Fruit fly (Drosophila melanogaster): ENCODE results near the gene orb2.
A peak's percentile ranks its signal among the peaks of the same experiment; 100 is the strongest.

Gene orb2

dm6 chr3L:8978678-8979413 is 24.6 kb upstream of the orb2 start (continued):
- no peak for TF ChIP-seq sqz (GFP tag; optimal IDR thresholded peaks at IDR 0.05)
- TF ChIP-seq Hey (tag; optimal IDR thresholded peaks at IDR 0.05), result no peak
- TF ChIP-seq Ravus (GFP tag; IDR thresholded peaks at IDR 0.05), result no peak
- TF ChIP-seq sna (GFP tag; IDR thresholded peaks at IDR 0.05; ENCODE audit: partially characterized antibody), result 0 out of 2 replicates have a peak, but pooled peaks have one; percentile 51
- TF ChIP-seq CG2875 (GFP tag; optimal IDR thresholded peaks at IDR 0.05), result no peak
- no peak; the same call in 2 of the 3 replicates for TF ChIP-seq CG14050 (GFP tag; IDR thresholded peaks at IDR 0.05)
- TF ChIP-seq ro (GFP tag; IDR thresholded peaks at IDR 0.05), result no peak
- TF ChIP-seq CG7745 (tag; optimal IDR thresholded peaks at IDR 0.05), result no peak
- no peak for TF ChIP-seq Sry-β (GFP tag; optimal IDR thresholded peaks at IDR 0.05)
- TF ChIP-seq CrebB (tag; optimal IDR thresholded peaks at IDR 0.05), result peak; percentile 32
- TF ChIP-seq Bteb2 (GFP tag; optimal IDR thresholded peaks at IDR 0.05), result no peak
- no peak for TF ChIP-seq HHEX (GFP tag; optimal IDR thresholded peaks at IDR 0.05)
- no peak for TF ChIP-seq onecut (GFP tag; IDR thresholded peaks at IDR 0.05)
- peak; percentile 76 for TF ChIP-seq CG13287 (GFP tag; IDR thresholded peaks at IDR 0.05; ENCODE audit: partially characterized antibody)
- TF ChIP-seq zfh2 (GFP tag; optimal IDR thresholded peaks at IDR 0.05), result no peak
- TF ChIP-seq Stat92E (GFP tag; optimal IDR thresholded peaks at IDR 0.05), result no peak
- peak; percentile 47 for TF ChIP-seq CG34376 (GFP tag; optimal IDR thresholded peaks at IDR 0.05)
- TF ChIP-seq tx (GFP tag; optimal IDR thresholded peaks at IDR 0.05), result no peak
- no peak for TF ChIP-seq jigr1 (GFP tag; IDR thresholded peaks at IDR 0.05)
- TF ChIP-seq nom (GFP tag; optimal IDR thresholded peaks at IDR 0.05), result no peak
- no peak for TF ChIP-seq HmgZ (tag; optimal IDR thresholded peaks at IDR 0.05)
- no peak for TF ChIP-seq CG7963 (GFP tag; IDR thresholded peaks at IDR 0.05; ENCODE audit: partially characterized antibody)
- 0 out of 2 replicates have a peak, but pooled peaks have one; percentile 16 for TF ChIP-seq CG4404 (GFP tag; IDR thresholded peaks at IDR 0.05)
- TF ChIP-seq jumu (GFP tag; optimal IDR thresholded peaks at IDR 0.05), result no peak
- TF ChIP-seq cato (GFP tag; optimal IDR thresholded peaks at IDR 0.05; ENCODE audit: borderline replicate concordance), result no peak
- no peak for TF ChIP-seq bbx (GFP tag; IDR thresholded peaks at IDR 0.05; ENCODE audit: partially characterized antibody)
- TF ChIP-seq CG31388 (GFP tag; optimal IDR thresholded peaks at IDR 0.05), result no peak
- no peak for TF ChIP-seq CG6272 (GFP tag; IDR thresholded peaks at IDR 0.05)
- no peak for TF ChIP-seq CG13624 (GFP tag; optimal IDR thresholded peaks at IDR 0.05)
- TF ChIP-seq CG10274 (GFP tag; optimal IDR thresholded peaks at IDR 0.05), result no peak
- no peak; the same call in 1 of the 2 replicates for TF ChIP-seq ara (GFP tag; IDR thresholded peaks at IDR 0.05)
- no peak for TF ChIP-seq bigmax (GFP tag; optimal IDR thresholded peaks at IDR 0.05)
- peak in 1 of 2 experiments; percentile 21 for TF ChIP-seq chif (GFP tag; optimal IDR thresholded peaks at IDR 0.05)
- no peak for TF ChIP-seq Taf1 (GFP tag; IDR thresholded peaks at IDR 0.05)
- TF ChIP-seq Fer1 (GFP tag; optimal IDR thresholded peaks at IDR 0.05), result peak; percentile 39
- TF ChIP-seq mld (GFP tag; IDR thresholded peaks at IDR 0.05; ENCODE audit: partially characterized antibody), result no peak
- no peak for TF ChIP-seq Dip3 (GFP tag; optimal IDR thresholded peaks at IDR 0.05)
- TF ChIP-seq CG1024 (GFP tag; IDR thresholded peaks at IDR 0.05), result no peak
- TF ChIP-seq eve (GFP tag; optimal IDR thresholded peaks at IDR 0.05), result no peak
- no peak for TF ChIP-seq CG3407 (GFP tag; optimal IDR thresholded peaks at IDR 0.05)
- TF ChIP-seq CG3838 (GFP tag; optimal IDR thresholded peaks at IDR 0.05), result no peak
- no peak for TF ChIP-seq CG6254 (GFP tag; optimal IDR thresholded peaks at IDR 0.05)
- no peak for TF ChIP-seq maf-S (GFP tag; optimal IDR thresholded peaks at IDR 0.05)
- TF ChIP-seq danr (GFP tag; IDR thresholded peaks at IDR 0.05), result no peak
- TF ChIP-seq CG18011 (GFP tag; optimal IDR thresholded peaks at IDR 0.05), result no peak
- peak in 1 of 2 experiments; percentile 34 for TF ChIP-seq dpn (GFP tag; optimal IDR thresholded peaks at IDR 0.05)
- peak; percentile 36; the same call in 1 of the 2 replicates for TF ChIP-seq CG10366 (GFP tag; IDR thresholded peaks at IDR 0.05)
- no peak for TF ChIP-seq Awh (GFP tag; IDR thresholded peaks at IDR 0.05)
- no peak for TF ChIP-seq CG12155 (GFP tag; optimal IDR thresholded peaks at IDR 0.05)

Data from whole organism, embryonic.